Worm (Caenorhabditis elegans): ENCODE results near the gene dhs-14.

The dhs-14 gene

ce11 chrV:2765052-2765451, at the start of gene dhs-14:
dhs-14 (minus strand) TSS chrV:2765200.
- TF ChIP-seq lsy-2 (tag; optimal IDR thresholded peaks at IDR 0.05) (no peak), fos-1 (tag; optimal IDR thresholded peaks at IDR 0.05) (peak; percentile 69)

DNA sequence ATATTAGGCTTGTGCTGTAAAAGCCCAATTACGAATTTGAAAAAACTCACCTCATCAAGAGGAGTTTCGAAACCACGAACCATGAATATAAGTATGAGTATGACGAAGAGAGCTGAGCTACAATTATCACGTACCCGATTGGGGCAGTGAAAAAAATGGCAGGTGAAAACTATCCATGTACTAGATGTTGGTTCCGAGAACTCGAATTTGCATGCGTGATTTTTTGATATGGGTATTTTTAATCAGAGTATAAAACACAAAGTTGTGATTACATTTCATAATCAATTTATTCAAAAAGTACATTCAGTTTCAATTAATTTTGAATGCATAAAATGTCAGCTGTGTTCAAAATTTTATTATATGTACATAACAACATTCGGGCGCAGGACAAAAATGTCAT, 48.9 kb upstream of the dhs-14 start, which contains the start of gene F54E2.9:
F54E2.9 (minus strand) TSS at position 132 of the 400 bp plus-strand sequence.
- TF ChIP-seq mab-5 (tag; optimal IDR thresholded peaks at IDR 0.05) (no peak), lin-39 (tag; optimal IDR thresholded peaks at IDR 0.05) (no peak), sma-9 (GFP tag; optimal IDR thresholded peaks at IDR 0.05) (no peak), sma-9 (tag; optimal IDR thresholded peaks at IDR 0.05) (no peak), R02D3.7 (tag; optimal IDR thresholded peaks at IDR 0.05) (no peak), gmeb-1 (tag; optimal IDR thresholded peaks at IDR 0.05) (no peak), dmd-4 (tag; optimal IDR thresholded peaks at IDR 0.05) (no peak), unc-55 (GFP tag; optimal IDR thresholded peaks at IDR 0.05) (no peak), unc-62 (GFP tag; optimal IDR thresholded peaks at IDR 0.05) (no peak), alr-1 (tag; optimal IDR thresholded peaks at IDR 0.05) (no peak), zag-1 (tag; optimal IDR thresholded peaks at IDR 0.05) (no peak)

DNA sequence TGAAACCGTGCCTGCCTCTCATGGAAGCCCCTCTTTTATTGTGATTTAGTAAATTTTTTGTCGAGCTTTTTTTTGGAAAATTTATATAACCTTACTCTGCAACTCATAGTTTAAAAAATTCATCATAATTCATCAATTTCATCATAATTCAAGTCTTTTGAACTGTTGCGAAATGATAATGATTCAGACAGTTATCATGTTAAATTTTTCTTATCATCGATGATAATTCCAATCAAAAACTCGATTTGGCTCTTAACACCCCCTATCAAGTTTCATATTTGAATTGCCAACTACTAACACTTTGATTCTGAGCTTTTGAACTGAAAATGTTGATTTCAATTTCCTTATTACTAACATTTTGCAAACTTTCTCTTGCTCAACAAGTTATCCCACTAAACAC, 45.2 kb upstream of the dhs-14 start, which contains the start of gene F54E2.1:
F54E2.1 (plus strand) TSS at position 235 of the 400 bp plus-strand sequence.
- TF ChIP-seq egl-27 (tag; optimal IDR thresholded peaks at IDR 0.05): no peak
- peak; percentile 20 for TF ChIP-seq crh-2 (tag; optimal IDR thresholded peaks at IDR 0.05)
- peak; percentile 100 for TF ChIP-seq fos-1 (tag; optimal IDR thresholded peaks at IDR 0.05)
- TF ChIP-seq ceh-16 (tag; optimal IDR thresholded peaks at IDR 0.05): no peak
- peak; percentile 29 for TF ChIP-seq gmeb-1 (tag; optimal IDR thresholded peaks at IDR 0.05)

DNA sequence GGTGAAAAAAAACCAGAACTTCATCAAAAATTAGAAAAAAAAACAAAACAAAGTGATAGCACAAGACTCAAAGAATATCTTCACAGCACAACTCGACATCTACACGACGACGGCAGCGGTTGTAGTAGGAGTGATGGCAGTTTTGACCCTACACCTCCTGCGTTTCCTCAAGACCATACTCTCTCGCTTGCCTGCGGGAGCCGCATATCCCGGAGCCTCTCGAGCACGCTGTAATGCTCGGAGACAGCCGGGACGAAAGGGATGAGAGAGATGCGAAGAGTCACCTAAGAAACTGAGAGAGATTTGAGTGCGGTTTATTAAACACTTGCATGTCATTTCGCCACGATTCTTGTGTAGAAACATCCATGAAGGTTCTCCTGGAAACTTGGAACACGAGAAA, 44.4 kb upstream of the dhs-14 start:
- TF ChIP-seq nhr-77 (tag; optimal IDR thresholded peaks at IDR 0.05): no peak
- TF ChIP-seq F13H6.1 (tag; optimal IDR thresholded peaks at IDR 0.05): peak; percentile 33
- no peak for TF ChIP-seq nhr-11 (tag; optimal IDR thresholded peaks at IDR 0.05)
- TF ChIP-seq nhr-129 (tag; optimal IDR thresholded peaks at IDR 0.05): peak; percentile 31
- TF ChIP-seq gmeb-1 (tag; optimal IDR thresholded peaks at IDR 0.05): no peak
- no peak for TF ChIP-seq nhr-12 (tag; optimal IDR thresholded peaks at IDR 0.05)
- TF ChIP-seq unc-39 (tag; optimal IDR thresholded peaks at IDR 0.05): no peak
- TF ChIP-seq R02D3.7 (tag; optimal IDR thresholded peaks at IDR 0.05): no peak
- TF ChIP-seq snpc-4 (tag; optimal IDR thresholded peaks at IDR 0.05): no peak

- no peak for TF ChIP-seq peb-1 (tag; optimal IDR thresholded peaks at IDR 0.05)
- no peak for TF ChIP-seq skn-1 (tag; optimal IDR thresholded peaks at IDR 0.05)
- no peak for TF ChIP-seq dmd-4 (tag; optimal IDR thresholded peaks at IDR 0.05)
- no peak for TF ChIP-seq unc-39 (tag; optimal IDR thresholded peaks at IDR 0.05)
- no peak for TF ChIP-seq nhr-77 (tag; optimal IDR thresholded peaks at IDR 0.05)
These were observed 42.8 kb upstream of the dhs-14 start, which contains the start of gene ketn-1 for ce11 chrV:2807760-2808159. ketn-1 (minus strand) TSS chrV:2807860.

ce11 chrV:2803258-2803657, 38.3 kb upstream of the dhs-14 start:
- TF ChIP-seq fos-1 (tag; optimal IDR thresholded peaks at IDR 0.05) (no peak), aly-2 (tag; optimal IDR thresholded peaks at IDR 0.05) (no peak), lin-11 (tag; optimal IDR thresholded peaks at IDR 0.05) (no peak), sem-4 (tag; optimal IDR thresholded peaks at IDR 0.05) (no peak), sma-9 (GFP tag; optimal IDR thresholded peaks at IDR 0.05) (no peak), sma-9 (tag; optimal IDR thresholded peaks at IDR 0.05) (no peak), nhr-12 (tag; optimal IDR thresholded peaks at IDR 0.05) (no peak), lsy-2 (tag; optimal IDR thresholded peaks at IDR 0.05) (no peak), zag-1 (tag; optimal IDR thresholded peaks at IDR 0.05) (no peak), ztf-4 (tag; optimal IDR thresholded peaks at IDR 0.05) (no peak), nhr-10 (tag; optimal IDR thresholded peaks at IDR 0.05) (no peak), crh-2 (tag; optimal IDR thresholded peaks at IDR 0.05) (no peak), unc-62 (GFP tag; optimal IDR thresholded peaks at IDR 0.05) (no peak), ztf-1 (GFP tag; conservative IDR thresholded peaks at IDR 0.05) (no peak), ama-1 (optimal IDR thresholded peaks at IDR 0.05) (no peak), nhr-11 (tag; optimal IDR thresholded peaks at IDR 0.05) (no peak), nhr-129 (tag; optimal IDR thresholded peaks at IDR 0.05) (no peak), lin-13 (GFP tag; optimal IDR thresholded peaks at IDR 0.05) (no peak), ZK546.5 (tag; optimal IDR thresholded peaks at IDR 0.05) (no peak)

Measured in whole organism, L2 larva.